Fruit fly (Drosophila melanogaster) whole organism, embryonic: ENCODE results near the gene Best3.

Experiments used
- Atf3 ChIP-seq: fragments of 200-800 bp; sonication (Bioruptor generic); optimal IDR thresholded peaks from 3 replicates; lab custom pipeline; 2016; ENCODE audit warnings: missing biosample characterization, missing genetic modification characterization
- CG10267 ChIP-seq: fragments of 200-800 bp; sonication (Bioruptor generic); optimal IDR thresholded peaks from 2 replicates; lab custom pipeline; 2018; ENCODE audit warnings: missing biosample characterization, mild to moderate bottlenecking, missing genetic modification characterization, moderate library complexity
- CG10979 ChIP-seq: fragments of 200-800 bp; sonication (Bioruptor generic); optimal IDR thresholded peaks from 2 replicates; lab custom pipeline; 2018; ENCODE audit warnings: missing biosample characterization, mild to moderate bottlenecking, missing genetic modification characterization, moderate library complexity
- CG13296 ChIP-seq: fragments of 200-800 bp; sonication (Bioruptor generic); optimal IDR thresholded peaks from 3 replicates; lab custom pipeline; 2018; ENCODE audit warnings: missing biosample characterization, mild to moderate bottlenecking, missing genetic modification characterization
- CG14860 ChIP-seq: fragments of 200-800 bp; sonication (Bioruptor generic); IDR thresholded peaks from 3 replicates; pipeline ENCODE4 v1.3.6; 2022; ENCODE audit warnings: missing biosample characterization, missing genetic modification characterization; ENCODE audit not compliant: partially characterized antibody
- CG17385 ChIP-seq: fragments of 200-800 bp; sonication (Bioruptor generic); optimal IDR thresholded peaks from 3 replicates; lab custom pipeline; 2018; ENCODE audit warnings: missing biosample characterization, mild to moderate bottlenecking, missing genetic modification characterization
- CG3163 ChIP-seq: fragments of 200-800 bp; sonication (Bioruptor generic); optimal IDR thresholded peaks from 3 replicates; lab custom pipeline; 2016; ENCODE audit warnings: missing biosample characterization, missing genetic modification characterization
- CG3726 ChIP-seq: fragments of 200-800 bp; sonication (Bioruptor generic); IDR thresholded peaks from 3 replicates; pipeline ENCODE4, ENCODE4 v1.3.6; 2022; ENCODE audit warnings: missing biosample characterization, missing genetic modification characterization
- CG3847 ChIP-seq: fragments of 200-800 bp; sonication (Bioruptor generic); IDR thresholded peaks from 2 replicates; pipeline ENCODE4 v1.3.6; 2022; ENCODE audit warnings: missing biosample characterization, missing genetic modification characterization
- CG4820 ChIP-seq: fragments of 200-800 bp; sonication (Bioruptor generic); optimal IDR thresholded peaks from 3 replicates; lab custom pipeline; 2016; ENCODE audit warnings: missing biosample characterization, missing genetic modification characterization
- CG6683 ChIP-seq: fragments of 200-800 bp; sonication (Bioruptor generic); optimal IDR thresholded peaks from 2 replicates; lab custom pipeline; 2017; ENCODE audit warnings: missing biosample characterization, mild to moderate bottlenecking, missing genetic modification characterization, missing genetic modification reagents
- CG8281 ChIP-seq: fragments of 200-800 bp; sonication (Bioruptor generic); optimal IDR thresholded peaks from 2 replicates; lab custom pipeline; 2018; ENCODE audit warnings: missing biosample characterization, mild to moderate bottlenecking, missing genetic modification characterization, moderate library complexity
- CG9727 ChIP-seq: fragments of 200-800 bp; sonication (Bioruptor generic); optimal IDR thresholded peaks from 3 replicates; lab custom pipeline; 2017; ENCODE audit warnings: missing biosample characterization, mild to moderate bottlenecking, missing genetic modification characterization
- CoRest ChIP-seq: fragments of 200-800 bp; sonication (Bioruptor generic); optimal IDR thresholded peaks from 3 replicates; lab custom pipeline; 2018; ENCODE audit warnings: missing biosample characterization, mild to moderate bottlenecking, missing genetic modification characterization, moderate library complexity
- D19A ChIP-seq: fragments of 200-800 bp; optimal IDR thresholded peaks from 3 replicates; lab custom pipeline; 2019; ENCODE audit warnings: missing biosample characterization, mild to moderate bottlenecking, missing genetic modification characterization, moderate library complexity
- Dip3 ChIP-seq: fragments of 200-800 bp; sonication (Bioruptor generic); optimal IDR thresholded peaks from 3 replicates; lab custom pipeline; 2016; ENCODE audit warnings: missing biosample characterization, missing genetic modification characterization
- Hsf ChIP-seq: fragments of 200-800 bp; sonication (Bioruptor generic); optimal IDR thresholded peaks from 3 replicates; lab custom pipeline; 2016; ENCODE audit warnings: missing biosample characterization, missing genetic modification characterization
- Pdp1 ChIP-seq, 2 experiments: fragments of 200-800 bp; sonication (Bioruptor generic); optimal IDR thresholded peaks; 3 replicates each; lab custom pipeline; 2016; ENCODE audit warnings: missing biosample characterization in 2 of 2, missing genetic modification characterization in 2 of 2, mild to moderate bottlenecking in 1 of 2, moderate library complexity in 1 of 2
- Sin3A ChIP-seq: fragments of >200 bp; optimal IDR thresholded peaks from 2 replicates; lab custom pipeline; 2018
- Stat92E ChIP-seq, 3 experiments: fragments of >200 bp in 2 of 3; fragments of 200-800 bp in 1 of 3; sonication (Bioruptor generic) in 1 of 3; optimal IDR thresholded peaks; 2 replicates each; lab custom pipeline; 2017 to 2019; ENCODE audit warnings: missing biosample characterization in 3 of 3, missing genetic modification characterization in 3 of 3, mild to moderate bottlenecking in 1 of 3, moderate library complexity in 1 of 3
- Vsx1 ChIP-seq: fragments of 200-800 bp; sonication (Bioruptor generic); optimal IDR thresholded peaks from 2 replicates; lab custom pipeline; 2017; ENCODE audit warnings: missing biosample characterization, mild to moderate bottlenecking, missing genetic modification characterization, missing genetic modification reagents
- amos ChIP-seq: fragments of 200-800 bp; sonication (Bioruptor generic); IDR thresholded peaks from 2 replicates; pipeline ENCODE4 v1.3.6; 2022; ENCODE audit warnings: missing biosample characterization, missing genetic modification characterization; ENCODE audit not compliant: partially characterized antibody
- ara ChIP-seq: fragments of 200-800 bp; sonication (Bioruptor generic); IDR thresholded peaks from 2 replicates; pipeline ENCODE4 v1.3.6; 2022; ENCODE audit warnings: missing biosample characterization, missing genetic modification characterization
- az2 ChIP-seq: fragments of 200-800 bp; sonication (Bioruptor generic); optimal IDR thresholded peaks from 3 replicates; lab custom pipeline; 2016; ENCODE audit warnings: missing biosample characterization, missing genetic modification characterization
- chinmo ChIP-seq: fragments of 200-800 bp; sonication (Bioruptor generic); IDR thresholded peaks from 4 replicates; pipeline ENCODE4 v1.3.6; 2022; ENCODE audit warnings: missing biosample characterization, missing genetic modification characterization; ENCODE audit not compliant: partially characterized antibody
- chn ChIP-seq: fragments of 200-800 bp; sonication (Bioruptor generic); optimal IDR thresholded peaks from 2 replicates; lab custom pipeline; 2016; ENCODE audit warnings: missing biosample characterization, missing genetic modification characterization
- dati ChIP-seq: fragments of 200-800 bp; sonication (Bioruptor generic); IDR thresholded peaks from 2 replicates; pipeline ENCODE4 v1.3.6; 2022; ENCODE audit warnings: missing biosample characterization, missing genetic modification characterization
- dimm ChIP-seq: fragments of 200-800 bp; sonication (Bioruptor generic); IDR thresholded peaks from 2 replicates; pipeline ENCODE4 v1.3.6; 2022; ENCODE audit warnings: missing biosample characterization, missing genetic modification characterization
- emc ChIP-seq: fragments of 200-800 bp; sonication (Bioruptor generic); optimal IDR thresholded peaks from 2 replicates; lab custom pipeline; 2016; ENCODE audit warnings: missing biosample characterization, missing genetic modification characterization
- hbn ChIP-seq: fragments of 200-800 bp; sonication (Bioruptor generic); IDR thresholded peaks from 2 replicates; pipeline ENCODE4 v1.3.6; 2022; ENCODE audit warnings: missing biosample characterization, missing genetic modification characterization; ENCODE audit not compliant: partially characterized antibody
- kah ChIP-seq: fragments of 200-800 bp; sonication (Bioruptor generic); optimal IDR thresholded peaks from 2 replicates; lab custom pipeline; 2018; ENCODE audit warnings: missing biosample characterization, mild to moderate bottlenecking, missing genetic modification characterization
- lola ChIP-seq, 3 experiments: fragments of >200 bp in 2 of 3; fragments of 200-800 bp in 1 of 3; sonication (Bioruptor generic) in 1 of 3; optimal IDR thresholded peaks; 2 replicates each; lab custom pipeline; 2017 to 2019; ENCODE audit warnings: missing biosample characterization in 3 of 3, missing genetic modification characterization in 3 of 3, mild to moderate bottlenecking in 1 of 3, moderate library complexity in 1 of 3
- mam ChIP-seq: fragments of 200-800 bp; sonication (Bioruptor generic); optimal IDR thresholded peaks from 3 replicates; lab custom pipeline; 2016; ENCODE audit warnings: missing biosample characterization, missing genetic modification characterization
- oc ChIP-seq: fragments of 200-800 bp; sonication (Bioruptor generic); optimal IDR thresholded peaks from 2 replicates; lab custom pipeline; 2018; ENCODE audit warnings: missing biosample characterization, mild to moderate bottlenecking, missing genetic modification characterization, moderate library complexity
- row ChIP-seq: fragments of 200-800 bp; sonication (Bioruptor generic); IDR thresholded peaks from 3 replicates; pipeline ENCODE4 v1.3.6; 2022; ENCODE audit warnings: missing biosample characterization, missing genetic modification characterization
- salm ChIP-seq: fragments of 200-800 bp; sonication (Bioruptor generic); optimal IDR thresholded peaks from 2 replicates; lab custom pipeline; 2018; ENCODE audit warnings: missing biosample characterization, mild to moderate bottlenecking, missing genetic modification characterization
- sc ChIP-seq, 3 experiments: fragments of >200 bp in 2 of 3; fragments of 200-800 bp in 1 of 3; sonication (Bioruptor generic) in 1 of 3; optimal IDR thresholded peaks; 2 replicates in 2 of 3; 3 replicates in 1 of 3; lab custom pipeline; 2017; ENCODE audit warnings: mild to moderate bottlenecking in 1 of 3, missing biosample characterization in 1 of 3, missing genetic modification characterization in 1 of 3, missing genetic modification reagents in 1 of 3
- schlank ChIP-seq: fragments of 200-800 bp; sonication (Bioruptor generic); optimal IDR thresholded peaks from 2 replicates; lab custom pipeline; 2018; ENCODE audit warnings: missing biosample characterization, mild to moderate bottlenecking, missing genetic modification characterization
- sens ChIP-seq: fragments of 200-800 bp; sonication (Bioruptor generic); peaks from one replicate; lab custom pipeline; 2016; ENCODE audit warnings: missing biosample characterization, missing genetic modification characterization
- sim ChIP-seq: fragments of 200-800 bp; sonication (Bioruptor generic); IDR thresholded peaks from 2 replicates; pipeline ENCODE4 v1.3.6; 2022; ENCODE audit warnings: missing biosample characterization, missing genetic modification characterization
- sima ChIP-seq: fragments of 200-800 bp; sonication (Bioruptor generic); optimal IDR thresholded peaks from 2 replicates; lab custom pipeline; 2016; ENCODE audit warnings: missing biosample characterization, missing genetic modification characterization
- tin ChIP-seq: fragments of 200-800 bp; sonication (Bioruptor generic); optimal IDR thresholded peaks from 3 replicates; lab custom pipeline; 2016; ENCODE audit warnings: missing biosample characterization, missing genetic modification characterization
- yki ChIP-seq: fragments of >200 bp; optimal IDR thresholded peaks from 3 replicates; lab custom pipeline; 2018
- zf30C ChIP-seq: fragments of 200-800 bp; sonication (Bioruptor generic); optimal IDR thresholded peaks from 3 replicates; lab custom pipeline; 2018; ENCODE audit warnings: missing biosample characterization, mild to moderate bottlenecking, missing genetic modification characterization

Best3 gene

dm6 chr3L:15266628-15267027 lies 36.0 kb downstream of the Best3 start (continued):
- no peak for TF ChIP-seq chinmo (GFP tag; lab: Robert Waterston, UW)
- TF ChIP-seq tin (GFP tag; lab: Kevin White, UChicago), result no peak
- no peak for TF ChIP-seq CG17385
- TF ChIP-seq dimm (GFP tag; lab: Robert Waterston, UW), result no peak
- TF ChIP-seq CoRest (tag; lab: Kevin White, UChicago), result no peak
- TF ChIP-seq zf30C, result peak; percentile 56
- TF ChIP-seq CG10267, result peak; percentile 31
- TF ChIP-seq Sin3A (lab: Kevin White, UChicago), result no peak
- TF ChIP-seq kah (GFP tag; lab: Kevin White, UChicago), result no peak
- peak; percentile 60 for TF ChIP-seq CG9727 (GFP tag; lab: Kevin White, UChicago)
- no peak for TF ChIP-seq D19A
- no peak for TF ChIP-seq sc (optimal IDR thresholded peaks at IDR 0.05; lab: Kevin White, UChicago)
- no peak for TF ChIP-seq sc (GFP tag; optimal IDR thresholded peaks at IDR 0.05; lab: Kevin White, UChicago)
- no peak for TF ChIP-seq salm (tag; lab: Kevin White, UChicago)
- no peak for TF ChIP-seq chn (GFP tag; lab: Kevin White, UChicago)
- TF ChIP-seq ara (GFP tag; lab: Robert Waterston, UW), result no peak
- no peak for TF ChIP-seq Pdp1 (GFP tag; optimal IDR thresholded peaks at IDR 0.05; lab: Kevin White, UChicago)
- TF ChIP-seq sima, result no peak
- TF ChIP-seq schlank (tag; lab: Kevin White, UChicago), result no peak
- TF ChIP-seq Vsx1 (GFP tag; lab: Kevin White, UChicago), result no peak
- TF ChIP-seq az2 (GFP tag; lab: Kevin White, UChicago), result no peak
- no peak for TF ChIP-seq CG8281 (tag; lab: Kevin White, UChicago)
- no peak for TF ChIP-seq CG6683 (GFP tag; lab: Kevin White, UChicago)
- TF ChIP-seq CG4820 (GFP tag; lab: Kevin White, UChicago), result no peak
- TF ChIP-seq mam, result no peak
- TF ChIP-seq hbn (GFP tag; lab: Robert Waterston, UW), result no peak
- no peak for TF ChIP-seq emc (GFP tag; lab: Kevin White, UChicago)
- TF ChIP-seq CG3726, result no peak
- TF ChIP-seq CG10979 (tag; lab: Kevin White, UChicago), result peak; percentile 21
- no peak for TF ChIP-seq Atf3 (GFP tag; lab: Kevin White, UChicago)
- TF ChIP-seq dati (GFP tag; lab: Robert Waterston, UW), result no peak
- TF ChIP-seq CG13296 (GFP tag; lab: Kevin White, UChicago), result no peak
- TF ChIP-seq CG3163, result no peak
- TF ChIP-seq sens, result peak; percentile 63
- no peak for TF ChIP-seq CG3847
- TF ChIP-seq oc (tag; lab: Kevin White, UChicago), result no peak
- no peak for TF ChIP-seq Hsf (GFP tag; lab: Kevin White, UChicago)
- TF ChIP-seq row, result 0 out of 3 replicates have a peak, but pooled peaks have one; percentile 15
- no peak for TF ChIP-seq amos (GFP tag; lab: Robert Waterston, UW)
- no peak for TF ChIP-seq sim (GFP tag; lab: Robert Waterston, UW)
- peak in 1 of 3 experiments; percentile 47 for TF ChIP-seq lola (GFP tag; optimal IDR thresholded peaks at IDR 0.05; lab: Kevin White, UChicago)
- TF ChIP-seq Stat92E (GFP tag; optimal IDR thresholded peaks at IDR 0.05; lab: Kevin White, UChicago), result no peak
- TF ChIP-seq yki (lab: Kevin White, UChicago), result no peak
- no peak for TF ChIP-seq CG14860 (GFP tag; lab: Robert Waterston, UW)
- TF ChIP-seq Dip3 (GFP tag; lab: Kevin White, UChicago), result no peak
